Fruit fly (Drosophila melanogaster) S2 (cell line): ENCODE results near the gene TBC1D5.

Experiments used
- CG8478 ChIP-seq: fragments of >200 bp; optimal IDR thresholded peaks from 2 replicates; lab custom pipeline; 2018
- CTCF ChIP-seq, 2 experiments: fragments of >200 bp; optimal IDR thresholded peaks; 2 replicates each; lab custom pipeline; 2018

dm6 chr3R:13241726-13242125 is 30.1 kb downstream of the TBC1D5 start:
- TF ChIP-seq CG8478 (lab: Kevin White, UChicago) = no peak
- no peak for TF ChIP-seq CTCF (optimal IDR thresholded peaks at IDR 0.05; lab: Kevin White, UChicago)
